Worm (Caenorhabditis elegans): Measurements from ENCODE around the gene ZK105.14.

- TF ChIP-seq ama-1 (optimal IDR thresholded peaks at IDR 0.05) (no peak), pqm-1 (tag; optimal IDR thresholded peaks at IDR 0.05) (no peak), tbx-2 (tag; optimal IDR thresholded peaks at IDR 0.05) (no peak), dve-1 (tag; optimal IDR thresholded peaks at IDR 0.05) (no peak), F13H6.1 (tag; optimal IDR thresholded peaks at IDR 0.05) (no peak), nhr-11 (tag; optimal IDR thresholded peaks at IDR 0.05) (no peak), ceh-2 (tag; optimal IDR thresholded peaks at IDR 0.05) (no peak), K02D7.2 (tag; optimal IDR thresholded peaks at IDR 0.05) (no peak)
Observed at ce11 chrV:7742485-7742959, 20.7 kb upstream of the ZK105.14 start, which contains the start of gene fbxl-5.
